Worm (Caenorhabditis elegans) whole organism, midembryonic: ENCODE data around the gene hmg-1.2.

Source experiments
- T22C8.4 ChIP-seq: fragments of 200-800 bp; sonication (Bioruptor generic); IDR thresholded peaks from 2 replicates; pipeline ENCODE4 v1.3.6; 2022; ENCODE audit warnings: missing genetic modification characterization, missing compliant biosample characterization
- cog-1 ChIP-seq: sonication (generic microtip); optimal IDR thresholded peaks from 2 replicates; lab custom pipeline; 2016; ENCODE audit warnings: missing genetic modification characterization, missing compliant biosample characterization
- flt-1 ChIP-seq: fragments of 200-800 bp; sonication (Bioruptor generic); IDR thresholded peaks from 2 replicates; pipeline ENCODE4 v1.3.6; 2022; ENCODE audit warnings: missing genetic modification characterization, missing compliant biosample characterization
- klf-2 ChIP-seq: fragments of 200-800 bp; sonication (Bioruptor generic); conservative IDR thresholded peaks from 2 replicates; pipeline ENCODE4 v1.3.6; 2022; ENCODE audit warnings: missing genetic modification reagents, missing genetic modification characterization, missing compliant biosample characterization
- med-1 ChIP-seq: sonication (generic microtip); optimal IDR thresholded peaks from 2 replicates; lab custom pipeline; 2017; ENCODE audit warnings: missing genetic modification characterization, mild to moderate bottlenecking, missing compliant biosample characterization, antibody characterized with exemption, missing genetic modification reagents; ENCODE audit not compliant: insufficient read depth
- ref-1 ChIP-seq: fragments of 200-800 bp; sonication (Bioruptor generic); conservative IDR thresholded peaks from 2 replicates; pipeline ENCODE4 v1.3.6; 2022; ENCODE audit warnings: missing genetic modification reagents, missing genetic modification characterization, missing compliant biosample characterization
- tab-1 ChIP-seq: fragments of 200-800 bp; sonication (Bioruptor generic); IDR thresholded peaks from 2 replicates; pipeline ENCODE4 v1.3.6; 2022; ENCODE audit warnings: missing genetic modification characterization, missing compliant biosample characterization
- ztf-23 ChIP-seq: fragments of 200-800 bp; sonication (Bioruptor generic); IDR thresholded peaks from 2 replicates; pipeline ENCODE4 v1.3.6; 2022; ENCODE audit warnings: missing genetic modification reagents, missing genetic modification characterization, missing compliant biosample characterization

DNA sequence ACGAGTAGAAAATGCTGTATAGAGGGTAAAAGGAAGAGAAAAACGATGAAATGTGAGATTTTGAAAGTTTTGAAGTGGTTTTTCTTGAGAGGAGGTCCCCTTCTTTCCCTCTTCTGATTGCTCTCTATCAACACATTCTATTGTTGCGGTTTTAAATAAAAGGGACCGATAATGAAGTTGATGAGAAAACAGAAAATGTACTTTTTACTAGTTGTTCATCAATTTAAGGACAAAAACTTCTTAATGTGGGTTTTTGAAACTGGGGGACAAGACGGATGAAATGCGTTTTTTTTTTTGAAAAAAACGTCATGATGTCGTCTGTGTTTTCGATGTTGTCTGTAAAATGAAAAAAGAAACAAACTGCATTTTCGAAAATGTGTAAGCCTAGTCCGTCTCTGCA is 36.6 kb downstream of the hmg-1.2 start:
- TF ChIP-seq flt-1 (GFP tag; lab: Robert Waterston, UW): no peak
- TF ChIP-seq ztf-23 (GFP tag; lab: Robert Waterston, UW): no peak
- no peak for TF ChIP-seq klf-2 (GFP tag; lab: Robert Waterston, UW)
- no peak for TF ChIP-seq cog-1 (tag; lab: Kevin White, UChicago)
- no peak for TF ChIP-seq tab-1 (GFP tag; lab: Robert Waterston, UW)
- TF ChIP-seq ref-1: no peak
- no peak for TF ChIP-seq T22C8.4
- no peak for TF ChIP-seq med-1
